Worm (Caenorhabditis elegans): ENCODE data around the gene kin-26.

Gene kin-26

DNA sequence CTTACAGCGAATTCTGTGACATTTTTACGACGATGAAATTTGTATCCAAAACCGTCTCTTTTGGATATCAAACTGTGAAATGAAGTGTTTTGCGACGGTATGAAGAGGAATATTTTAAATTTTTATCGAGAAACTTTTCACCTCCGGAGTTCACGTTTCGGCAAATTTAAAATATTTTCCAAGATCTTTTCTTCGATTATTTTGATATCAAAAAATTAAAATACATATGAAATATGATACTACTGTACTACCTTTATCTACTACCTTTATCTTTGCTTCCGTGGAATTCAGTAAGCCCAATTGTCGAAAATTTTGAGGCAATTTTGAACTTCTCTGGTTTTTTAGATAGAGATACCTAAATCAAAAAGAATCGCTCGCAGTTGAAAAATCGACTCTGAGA is at the start of gene kin-26:
kin-26 (minus strand) TSS at position 101 of the 400 bp plus-strand sequence.
- TF ChIP-seq efl-1 (optimal IDR thresholded peaks at IDR 0.05) (no peak), efl-1 (GFP tag; optimal IDR thresholded peaks at IDR 0.05 in 1 of 2) (peak in 1 of 2 experiments; percentile 4), C16A3.4 (tag; optimal IDR thresholded peaks at IDR 0.05) (no peak), fkh-10 (GFP tag; optimal IDR thresholded peaks at IDR 0.05) (no peak), Y116A8C.19 (tag; optimal IDR thresholded peaks at IDR 0.05; ENCODE audit: borderline replicate concordance) (no peak), fkh-4 (tag; optimal IDR thresholded peaks at IDR 0.05; ENCODE audit: borderline replicate concordance) (no peak), mef-2 (tag; optimal IDR thresholded peaks at IDR 0.05) (no peak), lin-14 (GFP tag; optimal IDR thresholded peaks at IDR 0.05) (no peak), nhr-90 (tag; optimal IDR thresholded peaks at IDR 0.05; ENCODE audit: poor library complexity) (no peak)

DNA sequence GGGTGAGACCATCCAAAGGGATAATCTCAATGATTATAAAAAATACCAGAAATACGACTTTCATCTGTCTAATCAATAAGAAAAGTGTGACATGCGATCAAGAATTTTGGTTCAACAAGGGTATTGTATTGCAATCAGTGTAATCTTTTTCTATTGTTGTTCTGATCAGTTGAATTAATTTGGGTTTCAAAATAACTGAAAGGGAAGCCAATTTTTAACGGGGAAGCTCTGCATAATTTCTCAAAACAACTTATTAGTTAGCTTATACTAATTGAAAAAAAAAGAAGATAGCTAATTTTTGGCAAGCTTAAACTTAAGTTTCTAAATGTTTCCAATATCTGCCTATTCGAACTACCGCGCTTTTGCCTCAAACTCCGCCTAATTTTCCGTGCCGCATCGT is 49.5 kb upstream of the kin-26 start, which contains the start of gene C49H3.12:
C49H3.12 (minus strand) TSS at position 101 of the 400 bp plus-strand sequence.
- TF ChIP-seq efl-1 (optimal IDR thresholded peaks at IDR 0.05): no peak
- TF ChIP-seq efl-1 (GFP tag; optimal IDR thresholded peaks at IDR 0.05 in 1 of 2): peak in 1 of 2 experiments; percentile 7
- TF ChIP-seq hlh-17 (GFP tag; optimal IDR thresholded peaks at IDR 0.05; ENCODE audit: borderline replicate concordance): no peak
- TF ChIP-seq nhr-85 (tag): peak; percentile 3

DNA sequence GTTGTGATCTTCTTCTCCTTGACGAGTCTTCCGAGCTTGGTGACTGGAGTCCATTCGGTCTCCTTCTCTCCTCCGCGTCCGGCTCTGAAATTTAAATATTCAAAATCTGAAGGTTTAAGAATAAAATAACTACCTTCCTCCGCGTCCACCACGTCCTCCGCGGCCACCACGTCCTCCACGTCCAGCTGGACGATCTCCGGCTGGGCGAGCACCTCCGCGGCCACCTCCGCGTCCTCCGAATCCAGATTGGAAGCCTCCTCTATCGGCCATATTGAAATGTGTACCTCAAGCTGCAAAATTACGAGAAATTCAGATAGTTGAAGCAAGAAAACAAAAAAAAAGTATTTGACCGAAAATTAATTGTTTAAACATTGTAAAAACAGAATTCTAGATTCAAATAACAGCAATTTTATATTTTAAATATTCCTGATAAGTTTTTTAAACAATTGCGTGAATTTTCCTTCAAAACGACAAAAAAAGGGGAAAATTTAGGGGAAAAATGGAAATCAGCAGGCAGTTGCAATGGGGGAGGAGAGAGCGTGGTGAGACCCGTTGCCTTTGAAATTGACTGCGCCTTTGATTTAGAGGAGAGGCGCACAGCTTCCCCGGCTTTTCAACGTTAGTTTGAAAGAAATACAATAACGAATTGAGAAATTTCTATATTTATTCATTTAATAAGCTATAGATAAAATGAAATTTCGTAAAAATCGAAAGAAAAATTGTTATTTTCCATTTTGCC is 48.6 kb upstream of the kin-26 start, which contains the start of gene rps-2:
rps-2 (minus strand) TSS at position 290 of the 739 bp plus-strand sequence.
- TF ChIP-seq nhr-77 (tag; optimal IDR thresholded peaks at IDR 0.05) (no peak), fkh-8 (tag; optimal IDR thresholded peaks at IDR 0.05) (no peak), ceh-8 (GFP tag; optimal IDR thresholded peaks at IDR 0.05) (no peak), lin-35 (GFP tag; optimal IDR thresholded peaks at IDR 0.05) (peak; percentile 35 to 57), rnt-1 (tag; optimal IDR thresholded peaks at IDR 0.05) (peak; percentile 34), blmp-1 (tag; optimal IDR thresholded peaks at IDR 0.05) (peak; percentile 48), xbp-1 (tag; optimal IDR thresholded peaks at IDR 0.05) (peak; percentile 15), mep-1 (tag; optimal IDR thresholded peaks at IDR 0.05) (peak; percentile 33), dpl-1 (GFP tag; optimal IDR thresholded peaks at IDR 0.05) (peak in 2 of 3 experiments; percentile 29 to 53), egl-27 (tag; optimal IDR thresholded peaks at IDR 0.05) (no peak), jun-1 (tag; optimal IDR thresholded peaks at IDR 0.05) (no peak), nhr-19 (GFP tag; conservative IDR thresholded peaks at IDR 0.05) (0 out of 2 replicates have a peak, but pooled peaks have one; percentile 3), nhr-71 (tag; optimal IDR thresholded peaks at IDR 0.05) (peak; percentile 31), nhr-47 (tag; optimal IDR thresholded peaks at IDR 0.05) (peak; percentile 8), skn-1 (tag; optimal IDR thresholded peaks at IDR 0.05) (peak; percentile 39), C16A3.4 (tag; optimal IDR thresholded peaks at IDR 0.05) (peak; percentile 33), lsy-2 (tag; optimal IDR thresholded peaks at IDR 0.05) (peak; percentile 31 to 71), efl-1 (optimal IDR thresholded peaks at IDR 0.05) (peak; percentile 40 to 55), efl-1 (GFP tag; optimal IDR thresholded peaks at IDR 0.05 in 1 of 2) (peak in 1 of 2 experiments; percentile 34), tbx-2 (tag; optimal IDR thresholded peaks at IDR 0.05) (no peak), lin-39 (tag; optimal IDR thresholded peaks at IDR 0.05) (peak; percentile 3)

ce11 chrIV:7924975-7925828 is 47.5 kb upstream of the kin-26 start:
- TF ChIP-seq nhr-19 (GFP tag; conservative IDR thresholded peaks at IDR 0.05) (no peak), lin-15B (tag; optimal IDR thresholded peaks at IDR 0.05) (no peak), nhr-85 (tag) (peak; percentile 59), lsy-2 (tag; optimal IDR thresholded peaks at IDR 0.05) (peak; percentile 3 to 28), dsc-1 (tag; optimal IDR thresholded peaks at IDR 0.05) (no peak), nhr-71 (tag; optimal IDR thresholded peaks at IDR 0.05) (peak; percentile 16), C34B4.2 (tag; optimal IDR thresholded peaks at IDR 0.05) (no peak), nhr-47 (tag; optimal IDR thresholded peaks at IDR 0.05) (no peak), unc-130 (tag; optimal IDR thresholded peaks at IDR 0.05) (no peak), C16A3.4 (tag; optimal IDR thresholded peaks at IDR 0.05) (no peak), lir-3 (tag; optimal IDR thresholded peaks at IDR 0.05; ENCODE audit: poor library complexity) (no peak), mab-9 (GFP tag; IDR thresholded peaks at IDR 0.05) (no peak), nhr-237 (tag; optimal IDR thresholded peaks at IDR 0.05) (no peak), rnt-1 (tag; optimal IDR thresholded peaks at IDR 0.05) (no peak), efl-1 (optimal IDR thresholded peaks at IDR 0.05) (no peak), efl-1 (GFP tag; optimal IDR thresholded peaks at IDR 0.05 in 1 of 2) (peak in 1 of 2 experiments; percentile 84)

Data from whole organism, L1 larva.